Worm (Caenorhabditis elegans): ENCODE results near the gene glb-27.

glb-27 gene

ce11 chrII:8603567-8604359 lies 47.7 kb upstream of the glb-27 start, which contains the start of gene suf-1 (continued):
- TF ChIP-seq nhr-27 (tag; optimal IDR thresholded peaks at IDR 0.05), result no peak
- peak; percentile 89 for TF ChIP-seq B0336.3 (GFP tag; IDR thresholded peaks at IDR 0.05)
- TF ChIP-seq lsy-27 (tag; optimal IDR thresholded peaks at IDR 0.05; ENCODE audit: borderline replicate concordance, insufficient read depth), result no peak
- TF ChIP-seq unc-62 (GFP tag; optimal IDR thresholded peaks at IDR 0.05), result no peak
- no peak for TF ChIP-seq Y53F4B.3 (GFP tag; IDR thresholded peaks at IDR 0.05)
- no peak for TF ChIP-seq ceh-79 (tag; optimal IDR thresholded peaks at IDR 0.05)
- no peak for TF ChIP-seq hlh-26 (GFP tag; conservative IDR thresholded peaks at IDR 0.05)
- no peak for TF ChIP-seq tbx-9 (tag; optimal IDR thresholded peaks at IDR 0.05; ENCODE audit: borderline replicate concordance)
- no peak for TF ChIP-seq akir-1 (GFP tag; optimal IDR thresholded peaks at IDR 0.05)
- no peak for TF ChIP-seq lir-1 (GFP tag; conservative IDR thresholded peaks at IDR 0.05)
- TF ChIP-seq dpff-1 (tag; optimal IDR thresholded peaks at IDR 0.05), result no peak
- no peak for TF ChIP-seq K12H6.12 (tag; optimal IDR thresholded peaks at IDR 0.05)
- TF ChIP-seq F57C9.4 (tag; optimal IDR thresholded peaks at IDR 0.05), result no peak
- TF ChIP-seq somi-1 (GFP tag; optimal IDR thresholded peaks at IDR 0.05), result no peak
- peak; percentile 35; the same call in 1 of the 2 replicates for TF ChIP-seq D2030.7 (GFP tag; IDR thresholded peaks at IDR 0.05)
- no peak for TF ChIP-seq ceh-40 (GFP tag; IDR thresholded peaks at IDR 0.05)
- TF ChIP-seq C17E4.6 (GFP tag; IDR thresholded peaks at IDR 0.05), result peak; percentile 60
- TF ChIP-seq sptf-2 (GFP tag; optimal IDR thresholded peaks at IDR 0.05), result no peak
- TF ChIP-seq aptf-2 (GFP tag; conservative IDR thresholded peaks at IDR 0.05), result no peak
- no peak for TF ChIP-seq fkh-3 (tag; optimal IDR thresholded peaks at IDR 0.05)
- no peak for TF ChIP-seq him-1 (tag; optimal IDR thresholded peaks at IDR 0.05)
- TF ChIP-seq die-1 (tag; optimal IDR thresholded peaks at IDR 0.05), result peak; percentile 37
- no peak for TF ChIP-seq mel-28 (tag; optimal IDR thresholded peaks at IDR 0.05; ENCODE audit: borderline replicate concordance)
- peak; percentile 36 for TF ChIP-seq tbp1 (GFP tag; optimal IDR thresholded peaks at IDR 0.05)
- 0 out of 2 replicates have a peak, but pooled peaks have one; percentile 10 for TF ChIP-seq K11D2.4 (GFP tag; IDR thresholded peaks at IDR 0.05)
- no peak for TF ChIP-seq ztf-28 (GFP tag; IDR thresholded peaks at IDR 0.05)
- TF ChIP-seq B0035.1 (tag; optimal IDR thresholded peaks at IDR 0.05), result no peak
- TF ChIP-seq mxl-1 (tag; optimal IDR thresholded peaks at IDR 0.05), result peak; percentile 29
- no peak for TF ChIP-seq sdz-38 (tag; optimal IDR thresholded peaks at IDR 0.05)
- no peak for TF ChIP-seq ztf-18 (tag; optimal IDR thresholded peaks at IDR 0.05)
- no peak for TF ChIP-seq Y79H2A.3 (GFP tag; conservative IDR thresholded peaks at IDR 0.05)
- TF ChIP-seq rec-8 (tag; optimal IDR thresholded peaks at IDR 0.05), result no peak
- TF ChIP-seq let-526 (GFP tag; IDR thresholded peaks at IDR 0.05), result no peak
- TF ChIP-seq F55B11.4 (tag; optimal IDR thresholded peaks at IDR 0.05; ENCODE audit: borderline replicate concordance, insufficient read depth), result no peak
- peak; percentile 73; the same call in 1 of the 2 replicates for TF ChIP-seq lin-26 (GFP tag; IDR thresholded peaks at IDR 0.05)
- peak; percentile 73 for TF ChIP-seq lin-54 (GFP tag; optimal IDR thresholded peaks at IDR 0.05)
- TF ChIP-seq madf-6 (GFP tag; IDR thresholded peaks at IDR 0.05), result peak; percentile 85
- TF ChIP-seq nhr-80 (tag; optimal IDR thresholded peaks at IDR 0.05), result no peak
- no peak for TF ChIP-seq egl-18 (GFP tag; IDR thresholded peaks at IDR 0.05)
- peak; percentile 80 for TF ChIP-seq snpc-3.4 (tag; optimal IDR thresholded peaks at IDR 0.05)
- no peak for TF ChIP-seq rcor-1 (GFP tag; IDR thresholded peaks at IDR 0.05)
- no peak for TF ChIP-seq lin-35 (GFP tag; optimal IDR thresholded peaks at IDR 0.05)
- no peak for TF ChIP-seq ztf-3 (GFP tag; optimal IDR thresholded peaks at IDR 0.05)
- no peak for TF ChIP-seq chd-7 (tag; optimal IDR thresholded peaks at IDR 0.05)
- TF ChIP-seq unc-130 (GFP tag; optimal IDR thresholded peaks at IDR 0.05), result peak; percentile 69
- TF ChIP-seq ccch-3 (GFP tag; optimal IDR thresholded peaks at IDR 0.05), result no peak
- peak; percentile 45 for TF ChIP-seq xnd-1 (tag; optimal IDR thresholded peaks at IDR 0.05)
